Worm (Caenorhabditis elegans) whole organism, young adult: Measurements from ENCODE around the gene otpl-4.

Experiments
- B0019.2 ChIP-seq: fragments of 200-800 bp; sonication (Bioruptor generic); conservative IDR thresholded peaks from 2 replicates; pipeline ENCODE4 v1.3.6; 2022; ENCODE audit warnings: missing genetic modification reagents, missing genetic modification characterization, missing compliant biosample characterization
- B0261.1 ChIP-seq: sonication (generic microtip); optimal IDR thresholded peaks from 2 replicates; lab custom pipeline; 2016; ENCODE audit warnings: mild to moderate bottlenecking, missing genetic modification characterization, moderate library complexity, missing compliant biosample characterization
- B0336.3 ChIP-seq: fragments of 200-800 bp; sonication (Bioruptor generic); IDR thresholded peaks from 2 replicates; pipeline ENCODE4 v1.3.6; 2022; ENCODE audit warnings: missing genetic modification characterization, missing compliant biosample characterization
- C06A6.2 ChIP-seq: fragments of 200-800 bp; sonication (Bioruptor generic); conservative IDR thresholded peaks from 2 replicates; pipeline ENCODE4 v1.3.6; 2022; ENCODE audit warnings: missing genetic modification characterization, missing compliant biosample characterization
- D2030.7 ChIP-seq: fragments of 200-800 bp; sonication (Bioruptor generic); IDR thresholded peaks from 2 replicates; pipeline ENCODE4 v1.3.6; 2022; ENCODE audit warnings: missing genetic modification reagents, missing genetic modification characterization, missing compliant biosample characterization
- F52B5.7 ChIP-seq: sonication (generic microtip); optimal IDR thresholded peaks from 2 replicates; lab custom pipeline; 2016; ENCODE audit warnings: mild to moderate bottlenecking, missing genetic modification characterization, missing compliant biosample characterization
- F57A8.1 ChIP-seq: fragments of 200-800 bp; sonication (Bioruptor generic); optimal IDR thresholded peaks from 2 replicates; lab custom pipeline; 2018; ENCODE audit warnings: mild to moderate bottlenecking, missing genetic modification characterization, moderate library complexity, missing compliant biosample characterization
- F57C9.4 ChIP-seq: sonication (generic microtip); optimal IDR thresholded peaks from 2 replicates; lab custom pipeline; 2017; ENCODE audit warnings: mild to moderate bottlenecking, missing genetic modification characterization, missing compliant biosample characterization
- K11D2.4 ChIP-seq: fragments of 200-800 bp; sonication (Bioruptor generic); IDR thresholded peaks from 2 replicates; pipeline ENCODE4 v1.3.6; 2022; ENCODE audit warnings: missing genetic modification reagents, missing genetic modification characterization, missing compliant biosample characterization
- K12H6.12 ChIP-seq: fragments of 200-800 bp; sonication (Bioruptor generic); optimal IDR thresholded peaks from 2 replicates; lab custom pipeline; 2018; ENCODE audit warnings: mild to moderate bottlenecking, missing genetic modification characterization, missing compliant biosample characterization
- Y53F4B.3 ChIP-seq: fragments of 200-800 bp; sonication (Bioruptor generic); IDR thresholded peaks from 2 replicates; pipeline ENCODE4 v1.3.6; 2022; ENCODE audit warnings: missing genetic modification reagents, missing genetic modification characterization, missing compliant biosample characterization
- atf-7 ChIP-seq: sonication (generic microtip); optimal IDR thresholded peaks from 2 replicates; lab custom pipeline; 2017; ENCODE audit warnings: mild to moderate bottlenecking, missing genetic modification characterization, missing compliant biosample characterization
- attf-3 ChIP-seq: fragments of 200-800 bp; sonication (Bioruptor generic); conservative IDR thresholded peaks from 2 replicates; pipeline ENCODE4 v1.3.6; 2022; ENCODE audit warnings: missing genetic modification reagents, missing genetic modification characterization, missing compliant biosample characterization
- ceh-58 ChIP-seq: fragments of 200-800 bp; sonication (Bioruptor generic); IDR thresholded peaks from 2 replicates; pipeline ENCODE4 v1.3.6; 2022; ENCODE audit warnings: missing genetic modification characterization, missing compliant biosample characterization
- ceh-79 ChIP-seq: sonication (generic microtip); optimal IDR thresholded peaks from 2 replicates; lab custom pipeline; 2017; ENCODE audit warnings: mild to moderate bottlenecking, missing genetic modification characterization, missing compliant biosample characterization
- ceh-91 ChIP-seq: fragments of 200-800 bp; sonication (Bioruptor generic); IDR thresholded peaks from 2 replicates; pipeline ENCODE4 v1.3.6; 2022; ENCODE audit warnings: missing genetic modification reagents, missing genetic modification characterization, missing compliant biosample characterization
- dox-1 ChIP-seq: fragments of 200-800 bp; sonication (Bioruptor generic); IDR thresholded peaks from 2 replicates; pipeline ENCODE4 v1.3.6; 2022; ENCODE audit warnings: missing genetic modification reagents, missing genetic modification characterization, missing compliant biosample characterization
- dpl-1 ChIP-seq: fragments of 150-350 bp; optimal IDR thresholded peaks from 2 replicates; lab custom pipeline; 2014; ENCODE audit warnings: missing biosample characterization, missing genetic modification reagents, missing genetic modification characterization
- efl-1 ChIP-seq: fragments of 150-350 bp; optimal IDR thresholded peaks from 2 replicates; lab custom pipeline; 2014; ENCODE audit warnings: missing biosample characterization, missing genetic modification reagents, missing genetic modification characterization
- egl-18 ChIP-seq: fragments of 200-800 bp; sonication (Bioruptor generic); IDR thresholded peaks from 2 replicates; pipeline ENCODE4 v1.3.6; 2022; ENCODE audit warnings: missing genetic modification reagents, missing genetic modification characterization, missing compliant biosample characterization
- ets-4 ChIP-seq: fragments of 200-800 bp; sonication (Bioruptor generic); optimal IDR thresholded peaks from 2 replicates; lab custom pipeline; 2018; ENCODE audit warnings: mild to moderate bottlenecking, missing genetic modification characterization, missing compliant biosample characterization
- gei-17 ChIP-seq: fragments of 200-800 bp; sonication (Bioruptor generic); optimal IDR thresholded peaks from 2 replicates; lab custom pipeline; 2018; ENCODE audit warnings: mild to moderate bottlenecking, missing genetic modification characterization, missing compliant biosample characterization
- hmg-1.2 ChIP-seq: fragments of 200-800 bp; sonication (Bioruptor generic); IDR thresholded peaks from 2 replicates; pipeline ENCODE4 v1.3.6; 2022; ENCODE audit warnings: missing genetic modification reagents, missing genetic modification characterization, missing compliant biosample characterization
- hrde-1 ChIP-seq: sonication (generic microtip); optimal IDR thresholded peaks from 2 replicates; lab custom pipeline; 2016; ENCODE audit warnings: missing genetic modification characterization, mild to moderate bottlenecking, missing compliant biosample characterization, moderate library complexity, missing genotype, missing genetic modification reagents, borderline replicate concordance
- lin-35 ChIP-seq, 3 experiments: fragments of 150-350 bp in 2 of 3; sonication (generic microtip) in 1 of 3; optimal IDR thresholded peaks; 2 replicates each; lab custom pipeline; 2014 to 2018; ENCODE audit warnings: missing biosample characterization in 3 of 3, missing genetic modification characterization in 3 of 3, missing genetic modification reagents in 3 of 3
- lir-1 ChIP-seq: fragments of 200-800 bp; sonication (Bioruptor generic); conservative IDR thresholded peaks from 2 replicates; pipeline ENCODE4 v1.3.6; 2022; ENCODE audit warnings: missing genetic modification reagents, missing genetic modification characterization, missing compliant biosample characterization
- lsl-1 ChIP-seq: fragments of 200-800 bp; sonication (Bioruptor generic); optimal IDR thresholded peaks from 2 replicates; lab custom pipeline; 2018; ENCODE audit warnings: mild to moderate bottlenecking, missing genetic modification characterization, moderate library complexity, missing compliant biosample characterization
- madf-10 ChIP-seq: sonication (generic microtip); optimal IDR thresholded peaks from 2 replicates; lab custom pipeline; 2016; ENCODE audit warnings: mild to moderate bottlenecking, missing genetic modification characterization, missing compliant biosample characterization
- madf-6 ChIP-seq: fragments of 200-800 bp; sonication (Bioruptor generic); IDR thresholded peaks from 2 replicates; pipeline ENCODE4 v1.3.6; 2022; ENCODE audit warnings: missing genetic modification reagents, missing genetic modification characterization, missing compliant biosample characterization
- madf-8 ChIP-seq: fragments of 200-800 bp; sonication (Bioruptor generic); conservative IDR thresholded peaks from 2 replicates; pipeline ENCODE4 v1.3.6; 2022; ENCODE audit warnings: missing genetic modification reagents, missing genetic modification characterization, missing compliant biosample characterization
- mxl-1 ChIP-seq: sonication (generic microtip); optimal IDR thresholded peaks from 2 replicates; lab custom pipeline; 2016; ENCODE audit warnings: missing genetic modification characterization, missing compliant biosample characterization
- nfya-2 ChIP-seq: fragments of 200-800 bp; sonication (Bioruptor generic); IDR thresholded peaks from 2 replicates; pipeline ENCODE4 v1.3.6; 2022; ENCODE audit warnings: missing genetic modification reagents, missing genetic modification characterization, missing compliant biosample characterization
- nfyb-1 ChIP-seq: fragments of 200-800 bp; sonication (Bioruptor generic); IDR thresholded peaks from 2 replicates; pipeline ENCODE4 v1.3.6; 2022; ENCODE audit warnings: missing genetic modification reagents, missing genetic modification characterization, missing compliant biosample characterization
- nhr-80 ChIP-seq: sonication (generic microtip); optimal IDR thresholded peaks from 2 replicates; lab custom pipeline; 2016; ENCODE audit warnings: missing genetic modification characterization, missing compliant biosample characterization
- nhr-90 ChIP-seq: sonication (generic microtip); optimal IDR thresholded peaks from 2 replicates; lab custom pipeline; 2016; ENCODE audit warnings: missing genotype, mild to moderate bottlenecking, missing genetic modification characterization, missing compliant biosample characterization
- rec-8 ChIP-seq, 2 experiments: sonication (generic microtip); optimal IDR thresholded peaks; 2 replicates each; lab custom pipeline; 2016; ENCODE audit warnings: mild to moderate bottlenecking in 2 of 2, missing genetic modification characterization in 2 of 2, missing genetic modification reagents in 2 of 2, missing genotype in 2 of 2, missing biosample characterization in 1 of 2, missing compliant biosample characterization in 1 of 2, moderate library complexity in 1 of 2
- snpc-1.3 ChIP-seq: sonication (generic microtip); optimal IDR thresholded peaks from 2 replicates; lab custom pipeline; 2017; ENCODE audit warnings: missing genetic modification characterization, mild to moderate bottlenecking, missing compliant biosample characterization, antibody characterized with exemption, moderate library complexity, missing genotype, missing genetic modification reagents; ENCODE audit not compliant: insufficient read depth
- snpc-3.4 ChIP-seq: sonication (generic microtip); optimal IDR thresholded peaks from 2 replicates; lab custom pipeline; 2017; ENCODE audit warnings: missing genetic modification characterization, mild to moderate bottlenecking, missing compliant biosample characterization, antibody characterized with exemption, moderate library complexity, missing genotype, missing genetic modification reagents
- snpc-4 ChIP-seq, 5 experiments: fragments of 150-350 bp in 1 of 5; sonication (generic microtip) in 4 of 5; optimal IDR thresholded peaks; 2 replicates each; lab custom pipeline; 2014 to 2018; ENCODE audit warnings: missing genetic modification characterization in 5 of 5, missing biosample characterization in 3 of 5, antibody characterized with exemption in 2 of 5, mild to moderate bottlenecking in 2 of 5, missing compliant biosample characterization in 2 of 5, missing genotype in 2 of 5, moderate library complexity in 2 of 5, missing genetic modification reagents in 1 of 5
- tbp1 ChIP-seq: fragments of 200-800 bp; sonication (Bioruptor generic); optimal IDR thresholded peaks from 2 replicates; lab custom pipeline; 2018; ENCODE audit warnings: mild to moderate bottlenecking, missing genetic modification characterization, missing compliant biosample characterization
- unc-130 ChIP-seq: sonication (generic microtip); optimal IDR thresholded peaks from 2 replicates; lab custom pipeline; 2016; ENCODE audit warnings: missing genetic modification reagents, missing genetic modification characterization, missing compliant biosample characterization
- ztf-25 ChIP-seq: fragments of 200-800 bp; sonication (Bioruptor generic); IDR thresholded peaks from 2 replicates; pipeline ENCODE4 v1.3.6; 2022; ENCODE audit warnings: missing genetic modification reagents, missing genetic modification characterization, missing compliant biosample characterization
- ztf-26 ChIP-seq: sonication (generic microtip); optimal IDR thresholded peaks from 2 replicates; lab custom pipeline; 2017; ENCODE audit warnings: missing genetic modification characterization, missing compliant biosample characterization
- ztf-28 ChIP-seq: fragments of 200-800 bp; sonication (Bioruptor generic); IDR thresholded peaks from 2 replicates; pipeline ENCODE4 v1.3.6; 2022; ENCODE audit warnings: missing genetic modification reagents, missing genetic modification characterization, missing compliant biosample characterization
- ztf-3 ChIP-seq: fragments of 200-800 bp; sonication (Bioruptor generic); optimal IDR thresholded peaks from 2 replicates; lab custom pipeline; 2018; ENCODE audit warnings: mild to moderate bottlenecking, missing genetic modification characterization, missing compliant biosample characterization

otpl-4 gene

ce11 chrV:8507324-8507723 lies 29.8 kb upstream of the otpl-4 start, which contains the start of gene ZK994.6:
Gene ZK994.6, minus strand, starts transcription at chrV:8507424.
- TF ChIP-seq mxl-1 (no peak), F52B5.7 (tag; lab: Kevin White, UChicago) (no peak), snpc-3.4 (tag; lab: Kevin White, UChicago) (no peak), B0336.3 (GFP tag; lab: Robert Waterston, UW) (no peak), nhr-80 (tag; lab: Kevin White, UChicago) (no peak), nfyb-1 (GFP tag; lab: Robert Waterston, UW) (no peak), ztf-3 (GFP tag; lab: Kevin White, UChicago) (no peak), ztf-28 (no peak), ztf-25 (no peak), attf-3 (GFP tag; lab: Robert Waterston, UW) (no peak), K11D2.4 (GFP tag; lab: Robert Waterston, UW) (no peak), ztf-26 (tag; lab: Kevin White, UChicago) (no peak), ceh-91 (GFP tag; lab: Robert Waterston, UW) (no peak), nhr-90 (tag; lab: Kevin White, UChicago) (no peak)

- TF ChIP-seq snpc-1.3 (tag; lab: Kevin White, UChicago) (no peak), hrde-1 (peak; percentile 15), madf-10 (tag; lab: Kevin White, UChicago) (no peak)
- TF ChIP-seq, all 124 proteins: peak for 1
Measured at ce11 chrV:8513361-8513760, 23.8 kb upstream of the otpl-4 start, which contains the start of gene F45F2.9. Gene F45F2.9, minus strand, starts transcription at chrV:8513461.

ce11 chrV:8516426-8516825 lies 20.7 kb upstream of the otpl-4 start:
- TF ChIP-seq gei-17 (GFP tag; lab: Kevin White, UChicago) (no peak), atf-7 (tag; lab: Kevin White, UChicago) (no peak), snpc-4 (GFP tag; optimal IDR thresholded peaks at IDR 0.05; lab: Kevin White, UChicago) (no peak), snpc-4 (tag; optimal IDR thresholded peaks at IDR 0.05; lab: Kevin White, UChicago) (no peak), hmg-1.2 (no peak), unc-130 (no peak), D2030.7 (no peak), ceh-58 (GFP tag; lab: Robert Waterston, UW) (no peak), C06A6.2 (no peak), B0261.1 (tag; lab: Kevin White, UChicago) (no peak), dpl-1 (GFP tag; lab: Kevin White, UChicago) (no peak), F57C9.4 (tag; lab: Kevin White, UChicago) (no peak), B0019.2 (GFP tag; lab: Robert Waterston, UW) (no peak), dox-1 (GFP tag; lab: Robert Waterston, UW) (no peak), tbp1 (GFP tag; lab: Kevin White, UChicago) (no peak), ztf-26 (tag; lab: Kevin White, UChicago) (no peak), hrde-1 (no peak), ceh-79 (tag; lab: Kevin White, UChicago) (no peak), lin-35 (GFP tag; optimal IDR thresholded peaks at IDR 0.05; lab: Kevin White, UChicago) (no peak)

DNA sequence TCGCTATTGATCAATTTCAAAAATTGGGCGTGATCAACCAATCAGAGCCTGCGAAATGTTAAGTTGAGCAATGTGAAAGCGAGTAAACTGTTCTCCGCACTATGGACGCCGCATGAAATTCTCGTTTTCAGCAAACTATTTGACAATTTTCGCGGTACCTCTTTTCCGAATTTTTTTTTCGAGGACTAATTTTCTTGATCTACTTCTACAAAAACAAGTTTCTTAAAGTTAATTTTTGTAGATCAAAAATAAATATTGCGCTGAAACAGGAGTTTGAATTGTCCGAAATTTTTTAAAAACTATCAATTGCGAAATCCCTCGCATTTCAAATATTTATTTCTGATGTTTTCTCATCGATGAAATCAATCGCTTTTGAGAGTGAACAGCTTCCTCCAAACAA lies 19.4 kb upstream of the otpl-4 start:
- TF ChIP-seq D2030.7, result no peak
- TF ChIP-seq efl-1, result peak; percentile 49
- peak; percentile 5 for TF ChIP-seq lsl-1
- peak; percentile 65 for TF ChIP-seq madf-6 (GFP tag; lab: Robert Waterston, UW)
- no peak for TF ChIP-seq lir-1 (GFP tag; lab: Robert Waterston, UW)
- TF ChIP-seq ets-4 (GFP tag; lab: Kevin White, UChicago), result no peak
- no peak for TF ChIP-seq unc-130
- no peak for TF ChIP-seq nfya-2 (GFP tag; lab: Robert Waterston, UW)
- TF ChIP-seq rec-8 (tag; optimal IDR thresholded peaks at IDR 0.05; lab: Kevin White, UChicago), result no peak
- TF ChIP-seq egl-18 (GFP tag; lab: Robert Waterston, UW), result no peak
- 0 out of 2 replicates have a peak, but pooled peaks have one; percentile 15 for TF ChIP-seq madf-8
- TF ChIP-seq K12H6.12, result no peak
- no peak for TF ChIP-seq Y53F4B.3 (GFP tag; lab: Robert Waterston, UW)
- TF ChIP-seq ceh-79 (tag; lab: Kevin White, UChicago), result no peak
- TF ChIP-seq F57A8.1, result no peak
